Worm (Caenorhabditis elegans) whole organism, L1 larva: Measurements from ENCODE around the gene F02D8.1.

Source experiments
- aha-1 ChIP-seq: fragments of 150-350 bp; optimal IDR thresholded peaks from 2 replicates; lab custom pipeline; 2014; ENCODE audit warnings: missing biosample characterization, missing genetic modification characterization
- aly-2 ChIP-seq: fragments of 150-350 bp; optimal IDR thresholded peaks from 2 replicates; lab custom pipeline; 2014; ENCODE audit warnings: missing biosample characterization, missing genetic modification characterization
- ama-1 ChIP-seq: fragments of 150-350 bp; optimal IDR thresholded peaks from 2 replicates; lab custom pipeline; 2014
- blmp-1 ChIP-seq: fragments of 150-350 bp; optimal IDR thresholded peaks from 2 replicates; lab custom pipeline; 2014; ENCODE audit warnings: missing biosample characterization, missing genetic modification characterization
- dpl-1 ChIP-seq, 3 experiments: fragments of 150-350 bp in 2 of 3; sonication (generic microtip) in 1 of 3; optimal IDR thresholded peaks; 2 replicates each; lab custom pipeline; 2014 to 2017; ENCODE audit warnings: missing biosample characterization in 3 of 3, missing genetic modification characterization in 3 of 3, missing genetic modification reagents in 3 of 3
- elt-3 ChIP-seq, 6 experiments: fragments of 150-350 bp in 1 of 6; sonication (generic microtip); optimal IDR thresholded peaks; 2 replicates each; lab custom pipeline; 2017 to 2018; ENCODE audit warnings: missing biosample characterization in 6 of 6, missing genetic modification characterization in 6 of 6, inconsistent platforms in 1 of 6
- fos-1 ChIP-seq: fragments of 150-350 bp; optimal IDR thresholded peaks from 2 replicates; lab custom pipeline; 2014; ENCODE audit warnings: missing biosample characterization, missing genetic modification characterization
- hpl-2 ChIP-seq: fragments of 150-350 bp; optimal IDR thresholded peaks from 2 replicates; lab custom pipeline; 2014; ENCODE audit warnings: missing biosample characterization, missing genetic modification reagents, missing genetic modification characterization
- lin-13 ChIP-seq: fragments of 150-350 bp; optimal IDR thresholded peaks from 2 replicates; lab custom pipeline; 2014; ENCODE audit warnings: missing biosample characterization, missing genetic modification reagents, missing genetic modification characterization
- nhr-77 ChIP-seq: fragments of 150-350 bp; optimal IDR thresholded peaks from 2 replicates; lab custom pipeline; 2014; ENCODE audit warnings: missing biosample characterization, missing genetic modification characterization
- snpc-4 ChIP-seq: fragments of 150-350 bp; optimal IDR thresholded peaks from 2 replicates; lab custom pipeline; 2014; ENCODE audit warnings: missing biosample characterization, missing genetic modification characterization
- xbp-1 ChIP-seq: sonication (generic microtip); optimal IDR thresholded peaks from 2 replicates; lab custom pipeline; 2016; ENCODE audit warnings: missing genetic modification characterization, missing compliant biosample characterization
- zag-1 ChIP-seq: fragments of 150-350 bp; optimal IDR thresholded peaks from 2 replicates; lab custom pipeline; 2014; ENCODE audit warnings: missing biosample characterization, missing genetic modification characterization
- ztf-4 ChIP-seq: fragments of 150-350 bp; optimal IDR thresholded peaks from 2 replicates; lab custom pipeline; 2014; ENCODE audit warnings: missing biosample characterization, missing genetic modification characterization

ce11 chrV:14971136-14971535 lies 7.4 kb downstream of the F02D8.1 start, which contains the start of gene nlp-59:
- TF ChIP-seq elt-3 (tag; optimal IDR thresholded peaks at IDR 0.05; lab: Kevin White, UChicago), result no peak
- no peak for TF ChIP-seq xbp-1
- TF ChIP-seq aha-1 (tag; lab: Kevin White, UChicago), result no peak
- no peak for TF ChIP-seq ztf-4 (tag; lab: Kevin White, UChicago)
- TF ChIP-seq hpl-2 (GFP tag; lab: Kevin White, UChicago), result no peak
- no peak for TF ChIP-seq nhr-77 (tag; lab: Kevin White, UChicago)
- TF ChIP-seq ama-1 (lab: Kevin White, UChicago), result no peak
- no peak for TF ChIP-seq blmp-1 (tag; lab: Kevin White, UChicago)
- TF ChIP-seq lin-13, result no peak
- TF ChIP-seq aly-2 (tag; lab: Kevin White, UChicago), result no peak
- no peak for TF ChIP-seq zag-1 (tag; lab: Kevin White, UChicago)
- no peak for TF ChIP-seq fos-1 (tag; lab: Kevin White, UChicago)
- no peak for TF ChIP-seq snpc-4 (tag; lab: Kevin White, UChicago)
- TF ChIP-seq dpl-1 (GFP tag; optimal IDR thresholded peaks at IDR 0.05; lab: Kevin White, UChicago), result no peak
